Worm (Caenorhabditis elegans) whole organism, L4 larva: Measurements from ENCODE around the gene ZK1055.2.

Source experiments
- F37D6.2 ChIP-seq: sonication (generic microtip); optimal IDR thresholded peaks from 2 replicates; lab custom pipeline; 2016; ENCODE audit warnings: mild to moderate bottlenecking, missing genetic modification characterization, missing compliant biosample characterization
- T20F7.1 ChIP-seq: fragments of 200-800 bp; sonication (Bioruptor generic); optimal IDR thresholded peaks from 2 replicates; lab custom pipeline; 2018; ENCODE audit warnings: mild to moderate bottlenecking, missing genetic modification characterization, missing compliant biosample characterization
- Y105C5A.15 ChIP-seq: fragments of 200-800 bp; sonication (Bioruptor generic); IDR thresholded peaks from 2 replicates; pipeline ENCODE4 v1.3.6; 2022; ENCODE audit warnings: missing genetic modification characterization, missing compliant biosample characterization
- Y5F2A.4 ChIP-seq: fragments of 200-800 bp; sonication (Bioruptor generic); optimal IDR thresholded peaks from 2 replicates; lab custom pipeline; 2018; ENCODE audit warnings: mild to moderate bottlenecking, missing genetic modification characterization, missing compliant biosample characterization
- Y75B8A.6 ChIP-seq: fragments of 200-800 bp; sonication (Bioruptor generic); IDR thresholded peaks from 2 replicates; pipeline ENCODE4 v1.3.6; 2022; ENCODE audit warnings: missing genetic modification reagents, missing genetic modification characterization, missing compliant biosample characterization
- aha-1 ChIP-seq: fragments of 150-350 bp; peaks from one replicate; lab custom pipeline; 2014; ENCODE audit warnings: missing biosample characterization, missing genetic modification characterization
- ama-1 ChIP-seq: fragments of 150-350 bp; optimal IDR thresholded peaks from 2 replicates; lab custom pipeline; 2014; ENCODE audit warnings: inconsistent platforms, mixed read lengths
- arid-1 ChIP-seq: fragments of 200-800 bp; sonication (Bioruptor generic); conservative IDR thresholded peaks from 2 replicates; pipeline ENCODE4 v1.3.6; 2022; ENCODE audit warnings: missing genetic modification reagents, missing genetic modification characterization, missing compliant biosample characterization
- attf-4 ChIP-seq: sonication (generic microtip); optimal IDR thresholded peaks from 3 replicates; lab custom pipeline; 2017; ENCODE audit warnings: missing biosample characterization, missing genetic modification characterization
- ceh-28 ChIP-seq: fragments of 150-350 bp; optimal IDR thresholded peaks from 2 replicates; lab custom pipeline; 2014; ENCODE audit warnings: missing biosample characterization, missing genetic modification reagents, missing genetic modification characterization
- ceh-82 ChIP-seq: sonication (generic microtip); optimal IDR thresholded peaks from 2 replicates; lab custom pipeline; 2017; ENCODE audit warnings: missing biosample characterization, missing genetic modification characterization
- dmd-6 ChIP-seq: fragments of 200-800 bp; sonication (Bioruptor generic); IDR thresholded peaks from 2 replicates; pipeline ENCODE4 v1.3.6; 2022; ENCODE audit warnings: missing genetic modification reagents, missing genetic modification characterization, missing compliant biosample characterization
- dmd-9 ChIP-seq: fragments of 200-800 bp; sonication (Bioruptor generic); IDR thresholded peaks from 2 replicates; pipeline ENCODE4 v1.3.6; 2022; ENCODE audit warnings: missing genetic modification reagents, missing genetic modification characterization, missing compliant biosample characterization
- dpl-1 ChIP-seq: fragments of 150-350 bp; optimal IDR thresholded peaks from 2 replicates; lab custom pipeline; 2014; ENCODE audit warnings: missing biosample characterization, missing genetic modification reagents, missing genetic modification characterization
- dve-1 ChIP-seq: sonication (generic microtip); optimal IDR thresholded peaks from 2 replicates; lab custom pipeline; 2017; ENCODE audit warnings: antibody characterized with exemption, mild to moderate bottlenecking, missing genetic modification characterization, missing compliant biosample characterization; ENCODE audit not compliant: insufficient read depth
- egl-27 ChIP-seq: sonication (generic microtip); optimal IDR thresholded peaks from 3 replicates; lab custom pipeline; 2017; ENCODE audit warnings: missing biosample characterization, missing genetic modification reagents, missing genetic modification characterization
- fos-1 ChIP-seq: fragments of 150-350 bp; optimal IDR thresholded peaks from 2 replicates; lab custom pipeline; 2014; ENCODE audit warnings: missing biosample characterization, missing genetic modification characterization
- hlh-11 ChIP-seq: fragments of 200-800 bp; sonication (Bioruptor generic); optimal IDR thresholded peaks from 2 replicates; lab custom pipeline; 2018; ENCODE audit warnings: mild to moderate bottlenecking, missing genetic modification characterization, missing compliant biosample characterization
- hlh-30 ChIP-seq: sonication (generic microtip); optimal IDR thresholded peaks from 2 replicates; lab custom pipeline; 2017; ENCODE audit warnings: antibody characterized with exemption, mild to moderate bottlenecking, missing genetic modification characterization, missing compliant biosample characterization; ENCODE audit not compliant: insufficient read depth
- jun-1 ChIP-seq: fragments of 150-350 bp; optimal IDR thresholded peaks from 2 replicates; lab custom pipeline; 2014; ENCODE audit warnings: missing biosample characterization, missing genetic modification reagents, missing genetic modification characterization
- lin-1 ChIP-seq: fragments of 200-800 bp; sonication (Bioruptor generic); IDR thresholded peaks from 2 replicates; pipeline ENCODE4 v1.3.6; 2022; ENCODE audit warnings: missing genetic modification reagents, missing genetic modification characterization, missing compliant biosample characterization
- lin-13 ChIP-seq: fragments of 150-350 bp; optimal IDR thresholded peaks from 2 replicates; lab custom pipeline; 2014; ENCODE audit warnings: missing biosample characterization, missing genetic modification reagents, missing genetic modification characterization
- lin-38 ChIP-seq: fragments of 200-800 bp; sonication (Bioruptor generic); IDR thresholded peaks from 2 replicates; pipeline ENCODE4 v1.3.6; 2022; ENCODE audit warnings: missing genetic modification reagents, missing genetic modification characterization, missing compliant biosample characterization
- lir-3 ChIP-seq: sonication (generic microtip); optimal IDR thresholded peaks from 2 replicates; lab custom pipeline; 2016; ENCODE audit warnings: mild to moderate bottlenecking, missing genetic modification characterization, missing compliant biosample characterization
- lsy-2 ChIP-seq, 2 experiments: fragments of 150-350 bp in 1 of 2; sonication (generic microtip) in 1 of 2; optimal IDR thresholded peaks; 2 replicates each; lab custom pipeline; 2014 to 2017; ENCODE audit warnings: missing biosample characterization in 2 of 2, missing genetic modification characterization in 2 of 2
- mep-1 ChIP-seq: fragments of 150-350 bp; sonication (generic microtip); optimal IDR thresholded peaks from 3 replicates; lab custom pipeline; 2014; ENCODE audit warnings: missing biosample characterization, missing genetic modification characterization
- mes-2 ChIP-seq: sonication (generic microtip); optimal IDR thresholded peaks from 2 replicates; lab custom pipeline; 2016; ENCODE audit warnings: missing genotype, mild to moderate bottlenecking, missing genetic modification characterization, missing compliant biosample characterization; ENCODE audit not compliant: poor library complexity, severe bottlenecking
- mxl-3 ChIP-seq: fragments of 200-800 bp; sonication (Bioruptor generic); optimal IDR thresholded peaks from 2 replicates; lab custom pipeline; 2018; ENCODE audit warnings: mild to moderate bottlenecking, missing genetic modification characterization, missing compliant biosample characterization
- nhr-10 ChIP-seq: fragments of 150-350 bp; optimal IDR thresholded peaks from 2 replicates; lab custom pipeline; 2014; ENCODE audit warnings: missing biosample characterization, missing genetic modification characterization
- nhr-102 ChIP-seq: sonication (generic microtip); optimal IDR thresholded peaks from 2 replicates; lab custom pipeline; 2016; ENCODE audit warnings: mild to moderate bottlenecking, missing genetic modification characterization, moderate library complexity, missing compliant biosample characterization
- nhr-11 ChIP-seq: fragments of 150-350 bp; optimal IDR thresholded peaks from 2 replicates; lab custom pipeline; 2014; ENCODE audit warnings: missing biosample characterization, missing genetic modification characterization
- nhr-111 ChIP-seq: fragments of 200-800 bp; sonication (Bioruptor generic); optimal IDR thresholded peaks from 2 replicates; lab custom pipeline; 2018; ENCODE audit warnings: mild to moderate bottlenecking, missing genetic modification characterization, missing compliant biosample characterization
- nhr-25 ChIP-seq: sonication (generic microtip); optimal IDR thresholded peaks from 2 replicates; lab custom pipeline; 2017; ENCODE audit warnings: missing genetic modification characterization, mild to moderate bottlenecking, missing compliant biosample characterization, antibody characterized with exemption, moderate library complexity, borderline replicate concordance; ENCODE audit not compliant: insufficient read depth
- nhr-48 ChIP-seq: sonication (generic microtip); optimal IDR thresholded peaks from 2 replicates; lab custom pipeline; 2016; ENCODE audit warnings: mild to moderate bottlenecking, missing genetic modification characterization, missing compliant biosample characterization
- nhr-77 ChIP-seq: fragments of 150-350 bp; optimal IDR thresholded peaks from 2 replicates; lab custom pipeline; 2014; ENCODE audit warnings: missing biosample characterization, missing genetic modification characterization
- pha-4 ChIP-seq, 2 experiments: fragments of 150-350 bp in 1 of 2; fragments of 200-800 bp in 1 of 2; sonication (Bioruptor generic) in 1 of 2; IDR thresholded peaks in 1 of 2; optimal IDR thresholded peaks in 1 of 2; 2 replicates each; pipeline versions ENCODE4 v1.3.6 to Lab custom; 2014 to 2022; ENCODE audit warnings: missing genetic modification characterization in 2 of 2, missing genetic modification reagents in 2 of 2, missing biosample characterization in 1 of 2, missing compliant biosample characterization in 1 of 2
- php-3 ChIP-seq: fragments of 200-800 bp; sonication (Bioruptor generic); IDR thresholded peaks from 2 replicates; pipeline ENCODE4 v1.3.6; 2022; ENCODE audit warnings: missing genetic modification reagents, missing genetic modification characterization, missing compliant biosample characterization
- pqm-1 ChIP-seq: sonication (generic microtip); optimal IDR thresholded peaks from 2 replicates; lab custom pipeline; 2017; ENCODE audit warnings: missing biosample characterization, missing genetic modification characterization
- saeg-2 ChIP-seq: fragments of 200-800 bp; sonication (Bioruptor generic); IDR thresholded peaks from 2 replicates; pipeline ENCODE4 v1.3.6; 2022; ENCODE audit warnings: missing genetic modification reagents, missing genetic modification characterization, missing compliant biosample characterization
- sdz-12 ChIP-seq: fragments of 200-800 bp; sonication (Bioruptor generic); optimal IDR thresholded peaks from 2 replicates; lab custom pipeline; 2018; ENCODE audit warnings: mild to moderate bottlenecking, missing genetic modification characterization, missing compliant biosample characterization
- set-16 ChIP-seq: fragments of 200-800 bp; sonication (Bioruptor generic); IDR thresholded peaks from 2 replicates; pipeline ENCODE4 v1.3.6; 2022; ENCODE audit warnings: missing genetic modification reagents, missing genetic modification characterization, missing compliant biosample characterization
- spr-1 ChIP-seq: sonication (generic microtip); optimal IDR thresholded peaks from 2 replicates; lab custom pipeline; 2016; ENCODE audit warnings: mild to moderate bottlenecking, missing genetic modification characterization, missing compliant biosample characterization
- tra-1 ChIP-seq: fragments of 200-800 bp; sonication (Bioruptor generic); IDR thresholded peaks from 2 replicates; pipeline ENCODE4 v1.3.6; 2022; ENCODE audit warnings: missing genetic modification reagents, missing genetic modification characterization, missing compliant biosample characterization
- unc-39 ChIP-seq: sonication (generic microtip); optimal IDR thresholded peaks from 2 replicates; lab custom pipeline; 2017; ENCODE audit warnings: missing biosample characterization, missing genetic modification characterization
- zag-1 ChIP-seq: fragments of 150-350 bp; optimal IDR thresholded peaks from 2 replicates; lab custom pipeline; 2014; ENCODE audit warnings: missing biosample characterization, missing genetic modification characterization
- zfp-2 ChIP-seq: sonication (generic microtip); optimal IDR thresholded peaks from 2 replicates; lab custom pipeline; 2016; ENCODE audit warnings: mild to moderate bottlenecking, missing genetic modification characterization, missing compliant biosample characterization

ZK1055.2 gene

DNA sequence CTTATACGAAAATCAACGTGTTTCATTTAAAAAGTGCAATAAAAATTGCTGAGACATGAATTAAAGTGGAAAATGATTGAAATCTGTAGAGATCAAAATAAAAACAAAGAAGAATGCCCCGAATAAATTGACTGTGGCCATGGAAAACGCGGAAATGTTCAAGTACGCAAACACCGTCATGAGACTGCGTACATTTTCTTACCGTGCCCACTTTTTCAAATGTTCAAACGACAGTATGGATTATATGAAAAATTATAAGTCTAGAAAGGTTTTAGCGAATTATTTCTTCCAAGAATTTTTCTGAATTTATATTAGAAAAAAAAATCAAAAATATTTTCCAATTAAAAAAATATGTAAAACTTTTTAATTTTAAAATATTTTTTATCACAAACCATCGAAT is 21.1 kb downstream of the ZK1055.2 start:
- no peak for TF ChIP-seq Y75B8A.6
- TF ChIP-seq Y5F2A.4 (GFP tag; lab: Kevin White, UChicago), result no peak
- TF ChIP-seq unc-39 (tag; lab: Kevin White, UChicago), result no peak
- no peak for TF ChIP-seq zag-1 (tag; lab: Kevin White, UChicago)
- TF ChIP-seq lin-38 (GFP tag; lab: Robert Waterston, UW), result peak; percentile 32; the same call in 1 of the 2 replicates
- no peak for TF ChIP-seq sdz-12
- no peak for TF ChIP-seq zfp-2 (tag; lab: Kevin White, UChicago)
- no peak for TF ChIP-seq arid-1 (GFP tag; lab: Robert Waterston, UW)
- TF ChIP-seq dpl-1 (GFP tag; lab: Kevin White, UChicago), result peak; percentile 32
- TF ChIP-seq nhr-11, result no peak
- TF ChIP-seq T20F7.1 (GFP tag; lab: Kevin White, UChicago), result peak; percentile 2
- no peak for TF ChIP-seq nhr-111
- TF ChIP-seq mes-2 (tag; lab: Kevin White, UChicago), result peak; percentile 43
- TF ChIP-seq lsy-2 (tag; optimal IDR thresholded peaks at IDR 0.05; lab: Kevin White, UChicago), result peak in 1 of 2 experiments; percentile 90

DNA sequence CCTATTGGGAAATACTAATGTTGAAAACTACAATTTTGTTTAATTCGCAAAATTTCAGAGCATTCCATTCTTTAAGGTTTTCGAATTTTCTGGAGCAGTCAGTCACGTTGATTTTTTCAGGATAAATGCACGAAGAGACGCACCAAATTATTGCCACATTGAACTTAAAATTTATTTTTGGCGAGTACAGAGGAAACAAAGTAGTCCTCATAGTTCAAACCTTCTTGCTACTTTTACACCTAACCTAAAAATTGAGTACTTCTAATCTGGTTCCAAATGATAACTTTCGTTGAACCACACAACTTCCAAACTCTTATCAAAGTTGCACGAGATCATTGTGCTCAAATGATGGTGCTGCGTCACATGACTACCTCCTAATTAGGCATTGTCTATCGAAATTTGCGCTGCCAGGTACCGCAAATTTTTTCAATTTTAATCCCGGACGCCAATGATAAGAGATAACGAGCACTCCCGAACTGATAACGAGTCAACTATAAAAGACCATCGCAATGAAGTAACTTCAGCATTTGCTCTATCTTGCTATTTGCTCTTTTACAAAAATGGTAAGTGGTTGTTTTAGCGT is 23.9 kb downstream of the ZK1055.2 start, which contains the start of gene cpr-4:
Gene cpr-4 (plus strand): TSS at position 523 of the 583 bp plus-strand sequence.
- TF ChIP-seq mep-1 (tag; lab: Kevin White, UChicago) (peak; percentile 45), Y75B8A.6 (no peak), Y5F2A.4 (GFP tag; lab: Kevin White, UChicago) (no peak), lin-1 (GFP tag; lab: Robert Waterston, UW) (peak; percentile 77; the same call in 1 of the 2 replicates), saeg-2 (GFP tag; lab: Robert Waterston, UW) (peak; percentile 64; the same call in 1 of the 2 replicates), hlh-11 (tag; lab: Kevin White, UChicago) (peak; percentile 88), nhr-10 (tag; lab: Kevin White, UChicago) (no peak), tra-1 (GFP tag; lab: Robert Waterston, UW) (0 out of 2 replicates have a peak, but pooled peaks have one; percentile 35), lin-13 (GFP tag; lab: Kevin White, UChicago) (no peak), php-3 (GFP tag; lab: Robert Waterston, UW) (peak; percentile 28; the same call in 1 of the 2 replicates), aha-1 (tag; lab: Kevin White, UChicago) (no peak), egl-27 (tag; lab: Kevin White, UChicago) (no peak), T20F7.1 (GFP tag; lab: Kevin White, UChicago) (peak; percentile 48), nhr-77 (tag; lab: Kevin White, UChicago) (peak; percentile 88), dve-1 (tag; lab: Kevin White, UChicago) (peak; percentile 95), spr-1 (tag; lab: Kevin White, UChicago) (no peak), unc-39 (tag; lab: Kevin White, UChicago) (no peak), lir-3 (no peak), nhr-111 (no peak), nhr-25 (tag; lab: Kevin White, UChicago) (no peak), nhr-102 (peak; percentile 74), dmd-9 (0 out of 2 replicates have a peak, but pooled peaks have one; percentile 11), jun-1 (tag; lab: Kevin White, UChicago) (peak; percentile 27), ceh-82 (tag; lab: Kevin White, UChicago) (no peak), Y105C5A.15 (GFP tag; lab: Robert Waterston, UW) (no peak), pha-4 (GFP tag; IDR thresholded peaks at IDR 0.05; lab: Robert Waterston, UW) (0 out of 2 replicates have a peak, but pooled peaks have one; percentile 39), pha-4 (tag; optimal IDR thresholded peaks at IDR 0.05; lab: Kevin White, UChicago) (no peak), ceh-28 (no peak), F37D6.2 (tag; lab: Kevin White, UChicago) (no peak), set-16 (GFP tag; lab: Robert Waterston, UW) (no peak), nhr-48 (tag; lab: Kevin White, UChicago) (peak; percentile 86), mxl-3 (GFP tag; lab: Kevin White, UChicago) (peak; percentile 12), mes-2 (tag; lab: Kevin White, UChicago) (peak; percentile 38), attf-4 (no peak), ama-1 (lab: Kevin White, UChicago) (no peak), hlh-30 (tag; lab: Kevin White, UChicago) (peak; percentile 74), sdz-12 (no peak), pqm-1 (tag; lab: Kevin White, UChicago) (peak; percentile 98), fos-1 (tag; lab: Kevin White, UChicago) (peak; percentile 8), dmd-6 (GFP tag; lab: Robert Waterston, UW) (peak; percentile 96)
